Worm (Caenorhabditis elegans) whole organism, L2 larva: ENCODE measurements around the gene cts-1.

Experiments
- F13H6.1 ChIP-seq: sonication (generic microtip); optimal IDR thresholded peaks from 2 replicates; lab custom pipeline; 2016; ENCODE audit warnings: missing genetic modification characterization, missing compliant biosample characterization
- R02D3.7 ChIP-seq: fragments of 150-350 bp; optimal IDR thresholded peaks from 2 replicates; lab custom pipeline; 2014; ENCODE audit warnings: missing biosample characterization, missing genetic modification characterization
- Y55F3AM.14 ChIP-seq: fragments of 200-800 bp; sonication (Bioruptor generic); optimal IDR thresholded peaks from 2 replicates; lab custom pipeline; 2018; ENCODE audit warnings: mild to moderate bottlenecking, missing genetic modification characterization, missing compliant biosample characterization
- ZK546.5 ChIP-seq: sonication (generic microtip); optimal IDR thresholded peaks from 2 replicates; lab custom pipeline; 2017; ENCODE audit warnings: missing biosample characterization, missing genetic modification characterization
- alr-1 ChIP-seq: fragments of 150-350 bp; optimal IDR thresholded peaks from 2 replicates; lab custom pipeline; 2014; ENCODE audit warnings: missing biosample characterization, missing genetic modification characterization
- aly-2 ChIP-seq: fragments of 150-350 bp; optimal IDR thresholded peaks from 2 replicates; lab custom pipeline; 2014; ENCODE audit warnings: missing biosample characterization, missing genetic modification characterization
- ama-1 ChIP-seq: fragments of 150-350 bp; optimal IDR thresholded peaks from 2 replicates; lab custom pipeline; 2018; ENCODE audit warnings: inconsistent platforms
- blmp-1 ChIP-seq: sonication (generic microtip); optimal IDR thresholded peaks from 2 replicates; lab custom pipeline; 2017; ENCODE audit warnings: missing genetic modification characterization, mild to moderate bottlenecking, missing compliant biosample characterization, antibody characterized with exemption, moderate library complexity; ENCODE audit not compliant: insufficient read depth
- ceh-16 ChIP-seq: fragments of 150-350 bp; optimal IDR thresholded peaks from 2 replicates; lab custom pipeline; 2014; ENCODE audit warnings: missing biosample characterization, missing genetic modification characterization
- ceh-82 ChIP-seq: fragments of 150-350 bp; optimal IDR thresholded peaks from 2 replicates; lab custom pipeline; 2014; ENCODE audit warnings: missing biosample characterization, missing genetic modification characterization
- crh-2 ChIP-seq: sonication (generic microtip); optimal IDR thresholded peaks from 2 replicates; lab custom pipeline; 2017; ENCODE audit warnings: missing biosample characterization, missing genetic modification characterization
- dmd-4 ChIP-seq: sonication (generic microtip); optimal IDR thresholded peaks from 2 replicates; lab custom pipeline; 2017; ENCODE audit warnings: missing biosample characterization, missing genetic modification characterization
- egl-27 ChIP-seq: sonication (generic microtip); optimal IDR thresholded peaks from 3 replicates; lab custom pipeline; 2017; ENCODE audit warnings: missing biosample characterization, missing genetic modification reagents, missing genetic modification characterization
- elt-3 ChIP-seq: sonication (generic microtip); optimal IDR thresholded peaks from 2 replicates; lab custom pipeline; 2017; ENCODE audit warnings: missing biosample characterization, missing genetic modification characterization
- fos-1 ChIP-seq: fragments of 150-350 bp; optimal IDR thresholded peaks from 2 replicates; lab custom pipeline; 2014; ENCODE audit warnings: missing biosample characterization, missing genetic modification characterization
- gmeb-1 ChIP-seq: fragments of 150-350 bp; optimal IDR thresholded peaks from 2 replicates; lab custom pipeline; 2014; ENCODE audit warnings: missing biosample characterization, missing genetic modification characterization
- lin-13 ChIP-seq: fragments of 150-350 bp; optimal IDR thresholded peaks from 2 replicates; lab custom pipeline; 2014; ENCODE audit warnings: missing biosample characterization, missing genetic modification reagents, missing genetic modification characterization
- lin-39 ChIP-seq: fragments of 150-350 bp; optimal IDR thresholded peaks from 2 replicates; lab custom pipeline; 2014; ENCODE audit warnings: missing biosample characterization, missing genetic modification reagents, missing genetic modification characterization
- lsy-2 ChIP-seq, 2 experiments: fragments of 150-350 bp in 1 of 2; sonication (generic microtip) in 1 of 2; optimal IDR thresholded peaks; 2 replicates each; lab custom pipeline; 2014 to 2017; ENCODE audit warnings: missing biosample characterization in 2 of 2, missing genetic modification characterization in 2 of 2
- mab-5 ChIP-seq: fragments of 150-350 bp; optimal IDR thresholded peaks from 2 replicates; lab custom pipeline; 2014; ENCODE audit warnings: missing biosample characterization, missing genetic modification characterization
- mbf-1 ChIP-seq: sonication (generic microtip); optimal IDR thresholded peaks from 2 replicates; lab custom pipeline; 2017; ENCODE audit warnings: missing biosample characterization, missing genetic modification characterization
- mdl-1 ChIP-seq, 2 experiments: fragments of 150-350 bp in 1 of 2; sonication (generic microtip) in 1 of 2; optimal IDR thresholded peaks; 2 replicates each; lab custom pipeline; 2017; ENCODE audit warnings: missing biosample characterization in 2 of 2, missing genetic modification characterization in 2 of 2
- nhr-129 ChIP-seq: fragments of 150-350 bp; optimal IDR thresholded peaks from 2 replicates; lab custom pipeline; 2014; ENCODE audit warnings: missing biosample characterization, missing genetic modification characterization
- nhr-21 ChIP-seq: fragments of 150-350 bp; optimal IDR thresholded peaks from 2 replicates; lab custom pipeline; 2014; ENCODE audit warnings: missing biosample characterization, missing genetic modification characterization
- nhr-6 ChIP-seq: fragments of 150-350 bp; optimal IDR thresholded peaks from 2 replicates; lab custom pipeline; 2014; ENCODE audit warnings: missing biosample characterization, missing genetic modification characterization
- nhr-77 ChIP-seq: fragments of 150-350 bp; optimal IDR thresholded peaks from 2 replicates; lab custom pipeline; 2014; ENCODE audit warnings: missing biosample characterization, missing genetic modification characterization
- peb-1 ChIP-seq: fragments of 150-350 bp; optimal IDR thresholded peaks from 2 replicates; lab custom pipeline; 2014; ENCODE audit warnings: missing biosample characterization, missing genetic modification characterization
- sem-4 ChIP-seq: fragments of 150-350 bp; optimal IDR thresholded peaks from 2 replicates; lab custom pipeline; 2014; ENCODE audit warnings: missing biosample characterization, missing genetic modification reagents, missing genetic modification characterization
- snpc-4 ChIP-seq: fragments of 150-350 bp; optimal IDR thresholded peaks from 2 replicates; lab custom pipeline; 2014; ENCODE audit warnings: missing biosample characterization, missing genetic modification characterization
- unc-39 ChIP-seq: fragments of 150-350 bp; optimal IDR thresholded peaks from 2 replicates; lab custom pipeline; 2014; ENCODE audit warnings: missing biosample characterization, missing genetic modification characterization
- zag-1 ChIP-seq: fragments of 150-350 bp; optimal IDR thresholded peaks from 2 replicates; lab custom pipeline; 2014; ENCODE audit warnings: missing biosample characterization, missing genetic modification characterization
- ztf-1 ChIP-seq: fragments of 200-800 bp; sonication (Bioruptor generic); conservative IDR thresholded peaks from 2 replicates; pipeline ENCODE4 v1.3.6; 2022; ENCODE audit warnings: missing genetic modification characterization, missing compliant biosample characterization
- ztf-11 ChIP-seq: sonication (generic microtip); optimal IDR thresholded peaks from 2 replicates; lab custom pipeline; 2017; ENCODE audit warnings: missing biosample characterization, missing genetic modification characterization

The cts-1 gene

DNA sequence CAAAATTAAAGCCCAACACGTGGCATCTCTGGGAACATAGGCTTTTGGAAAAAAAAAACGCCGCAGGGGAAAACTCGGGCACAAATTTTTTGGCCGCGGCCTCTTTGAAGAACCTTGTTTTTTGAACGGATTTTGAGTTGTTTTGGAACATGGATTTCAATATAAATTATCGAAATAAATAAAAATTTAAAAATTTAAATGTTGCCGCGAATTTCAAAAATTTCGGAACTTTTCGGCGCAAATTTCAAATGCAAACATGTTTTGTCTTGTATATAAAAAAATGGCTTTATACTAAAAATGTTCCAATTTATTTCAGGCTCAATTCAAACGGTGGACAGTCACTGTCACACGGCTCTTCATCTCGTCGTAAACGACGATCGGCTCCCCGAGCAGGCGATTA, 27.6 kb upstream of the cts-1 start:
- no peak for TF ChIP-seq lin-39 (tag; lab: Kevin White, UChicago)
- no peak for TF ChIP-seq gmeb-1 (tag; lab: Kevin White, UChicago)
- no peak for TF ChIP-seq nhr-77 (tag; lab: Kevin White, UChicago)
- TF ChIP-seq aly-2 (tag; lab: Kevin White, UChicago) = no peak
- TF ChIP-seq Y55F3AM.14 (GFP tag; lab: Kevin White, UChicago) = no peak
- no peak for TF ChIP-seq lsy-2 (tag; optimal IDR thresholded peaks at IDR 0.05; lab: Kevin White, UChicago)
- TF ChIP-seq zag-1 (tag; lab: Kevin White, UChicago) = no peak
- TF ChIP-seq F13H6.1 = no peak
- no peak for TF ChIP-seq nhr-6
- no peak for TF ChIP-seq nhr-21 (tag; lab: Kevin White, UChicago)
- no peak for TF ChIP-seq elt-3 (tag; lab: Kevin White, UChicago)
- TF ChIP-seq mab-5 = no peak
- no peak for TF ChIP-seq dmd-4
- TF ChIP-seq mdl-1 (tag; optimal IDR thresholded peaks at IDR 0.05; lab: Kevin White, UChicago) = no peak
- TF ChIP-seq nhr-129 (tag; lab: Kevin White, UChicago) = no peak
- TF ChIP-seq ZK546.5 (tag; lab: Kevin White, UChicago) = no peak
- TF ChIP-seq peb-1 (tag; lab: Kevin White, UChicago) = no peak

ce11 chrIII:10241332-10241829, 24.9 kb upstream of the cts-1 start:
- TF ChIP-seq ceh-82 (tag; lab: Kevin White, UChicago) = no peak
- TF ChIP-seq nhr-129 (tag; lab: Kevin White, UChicago) = peak; percentile 13

- TF ChIP-seq ama-1 (lab: Kevin White, UChicago) = no peak
- no peak for TF ChIP-seq zag-1 (tag; lab: Kevin White, UChicago)
- no peak for TF ChIP-seq alr-1 (tag; lab: Kevin White, UChicago)
- TF ChIP-seq mdl-1 (tag; optimal IDR thresholded peaks at IDR 0.05; lab: Kevin White, UChicago) = no peak
- no peak for TF ChIP-seq mab-5
- no peak for TF ChIP-seq mbf-1
- no peak for TF ChIP-seq lin-13 (GFP tag; lab: Kevin White, UChicago)
- no peak for TF ChIP-seq ceh-82 (tag; lab: Kevin White, UChicago)
- TF ChIP-seq ZK546.5 (tag; lab: Kevin White, UChicago) = no peak
- TF ChIP-seq sem-4 = no peak
- no peak for TF ChIP-seq unc-39 (tag; lab: Kevin White, UChicago)
- no peak for TF ChIP-seq ztf-1 (GFP tag; lab: Robert Waterston, UW)
These were observed 23.6 kb upstream of the cts-1 start for ce11 chrIII:10240073-10240472.

DNA sequence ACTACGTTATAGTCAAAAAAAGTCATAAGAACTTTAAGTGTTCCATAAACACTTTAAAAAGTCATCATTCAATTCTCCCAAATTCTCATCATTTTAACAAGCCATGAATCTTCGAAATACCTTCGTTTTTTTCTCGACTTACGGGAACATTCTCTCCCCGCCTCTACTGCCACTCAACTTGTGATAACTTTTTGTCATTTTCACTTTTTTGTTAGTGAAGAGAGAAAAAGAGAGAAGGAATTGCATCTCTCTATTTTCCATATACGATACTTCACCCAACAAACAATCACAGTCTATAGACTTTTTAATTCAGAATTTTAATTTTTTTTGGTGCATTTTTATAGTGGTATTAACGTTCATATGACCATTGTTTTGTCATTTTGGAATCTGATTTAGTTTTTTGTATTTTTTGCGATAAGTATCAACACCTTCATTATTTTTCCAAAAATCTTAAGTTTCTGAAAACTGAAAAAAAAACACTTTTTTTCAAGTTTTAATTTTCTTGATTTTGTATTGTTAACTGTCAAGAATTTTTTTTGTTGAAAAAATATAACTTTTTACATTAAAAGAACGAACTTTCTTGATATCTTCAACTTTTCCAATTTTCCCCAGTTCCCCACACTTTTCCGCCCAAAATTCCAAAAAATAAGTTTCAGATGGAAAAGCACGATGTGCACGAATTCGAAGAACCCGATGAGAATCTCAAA, 22.2 kb upstream of the cts-1 start, which contains the start of gene Y70G10A.3:
TSS of gene Y70G10A.3 (plus strand) at position 657 of the 707 bp plus-strand sequence.
- TF ChIP-seq blmp-1 (tag; lab: Kevin White, UChicago) (peak; percentile 29), ceh-16 (tag; lab: Kevin White, UChicago) (no peak)
- TF ChIP-seq, all 48 proteins: peak for 1

ce11 chrIII:10236291-10236871, 19.9 kb upstream of the cts-1 start:
- TF ChIP-seq nhr-21 (tag; lab: Kevin White, UChicago) (peak; percentile 11), fos-1 (tag; lab: Kevin White, UChicago) (peak; percentile 9), R02D3.7 (no peak)
- TF ChIP-seq, all 48 proteins: peak for 2

ce11 chrIII:10233979-10234378, 17.5 kb upstream of the cts-1 start, which contains the start of gene paml-1:
Gene paml-1, minus strand, starts transcription at chrIII:10234079.
- no peak for TF ChIP-seq crh-2
- no peak for TF ChIP-seq dmd-4
- TF ChIP-seq Y55F3AM.14 (GFP tag; lab: Kevin White, UChicago) = no peak
- TF ChIP-seq alr-1 (tag; lab: Kevin White, UChicago) = no peak
- TF ChIP-seq snpc-4 (tag; lab: Kevin White, UChicago) = no peak
- TF ChIP-seq ZK546.5 (tag; lab: Kevin White, UChicago) = no peak
- no peak for TF ChIP-seq unc-39 (tag; lab: Kevin White, UChicago)
- no peak for TF ChIP-seq F13H6.1
- no peak for TF ChIP-seq egl-27
- no peak for TF ChIP-seq ztf-11 (tag; lab: Kevin White, UChicago)
- TF ChIP-seq zag-1 (tag; lab: Kevin White, UChicago) = no peak
